Worm (Caenorhabditis elegans) whole organism, L1 larva: ENCODE results near the gene F53B3.6.
A peak's percentile ranks its signal among the peaks of the same experiment; 100 is the strongest.

Source experiments
- C34B4.2 ChIP-seq: sonication (generic microtip); optimal IDR thresholded peaks from 2 replicates; lab custom pipeline; 2017; ENCODE audit warnings: mild to moderate bottlenecking, missing genetic modification characterization, missing compliant biosample characterization
- F16B12.6 ChIP-seq: fragments of 150-350 bp; optimal IDR thresholded peaks from 2 replicates; lab custom pipeline; 2014; ENCODE audit warnings: missing biosample characterization, missing genetic modification characterization
- Y116A8C.19 ChIP-seq: sonication (generic microtip); optimal IDR thresholded peaks from 2 replicates; lab custom pipeline; 2016; ENCODE audit warnings: missing compliant biosample characterization, missing genetic modification characterization, borderline replicate concordance
- aha-1 ChIP-seq: fragments of 150-350 bp; optimal IDR thresholded peaks from 2 replicates; lab custom pipeline; 2014; ENCODE audit warnings: missing biosample characterization, missing genetic modification characterization
- aly-2 ChIP-seq: fragments of 150-350 bp; optimal IDR thresholded peaks from 2 replicates; lab custom pipeline; 2014; ENCODE audit warnings: missing biosample characterization, missing genetic modification characterization
- ama-1 ChIP-seq: fragments of 150-350 bp; optimal IDR thresholded peaks from 2 replicates; lab custom pipeline; 2014
- blmp-1 ChIP-seq: fragments of 150-350 bp; optimal IDR thresholded peaks from 2 replicates; lab custom pipeline; 2014; ENCODE audit warnings: missing biosample characterization, missing genetic modification characterization
- ceh-82 ChIP-seq, 3 experiments: fragments of 150-350 bp in 1 of 3; sonication (generic microtip) in 2 of 3; optimal IDR thresholded peaks; 2 replicates each; lab custom pipeline; 2014 to 2017; ENCODE audit warnings: missing biosample characterization in 3 of 3, missing genetic modification characterization in 3 of 3
- ceh-90 ChIP-seq: sonication (generic microtip); optimal IDR thresholded peaks from 2 replicates; lab custom pipeline; 2016; ENCODE audit warnings: missing genetic modification characterization, missing compliant biosample characterization
- ces-1 ChIP-seq: fragments of 150-350 bp; optimal IDR thresholded peaks from 2 replicates; lab custom pipeline; 2014; ENCODE audit warnings: missing biosample characterization, missing genetic modification reagents, missing genetic modification characterization
- dpl-1 ChIP-seq, 3 experiments: fragments of 150-350 bp in 2 of 3; sonication (generic microtip) in 1 of 3; optimal IDR thresholded peaks; 2 replicates each; lab custom pipeline; 2014 to 2017; ENCODE audit warnings: missing biosample characterization in 3 of 3, missing genetic modification characterization in 3 of 3, missing genetic modification reagents in 3 of 3
- dsc-1 ChIP-seq: sonication (generic microtip); optimal IDR thresholded peaks from 2 replicates; lab custom pipeline; 2016; ENCODE audit warnings: mild to moderate bottlenecking, missing genetic modification characterization, missing compliant biosample characterization
- efl-1 ChIP-seq, 4 experiments: fragments of 150-350 bp; optimal IDR thresholded peaks in 3 of 4; peaks in 1 of 4; 1 replicate in 1 of 4; 2 replicates in 3 of 4; lab custom pipeline; 2014; ENCODE audit warnings: missing biosample characterization in 2 of 4, missing genetic modification characterization in 2 of 4, missing genetic modification reagents in 2 of 4
- efl-3 ChIP-seq: fragments of 200-800 bp; sonication (Bioruptor generic); optimal IDR thresholded peaks from 2 replicates; lab custom pipeline; 2018; ENCODE audit warnings: mild to moderate bottlenecking, missing genetic modification characterization, missing compliant biosample characterization
- elt-3 ChIP-seq, 6 experiments: fragments of 150-350 bp in 1 of 6; sonication (generic microtip); optimal IDR thresholded peaks; 2 replicates each; lab custom pipeline; 2017 to 2018; ENCODE audit warnings: missing biosample characterization in 6 of 6, missing genetic modification characterization in 6 of 6, inconsistent platforms in 1 of 6
- ets-5 ChIP-seq: fragments of 200-800 bp; sonication (Bioruptor generic); IDR thresholded peaks from 2 replicates; pipeline ENCODE4 v1.3.6; 2022; ENCODE audit warnings: missing genetic modification characterization, missing compliant biosample characterization
- fkh-10 ChIP-seq: sonication (generic microtip); optimal IDR thresholded peaks from 2 replicates; lab custom pipeline; 2017; ENCODE audit warnings: missing biosample characterization, missing genetic modification reagents, missing genetic modification characterization
- fkh-8 ChIP-seq: sonication (generic microtip); optimal IDR thresholded peaks from 2 replicates; lab custom pipeline; 2016; ENCODE audit warnings: mild to moderate bottlenecking, missing genetic modification characterization, missing compliant biosample characterization
- fos-1 ChIP-seq: fragments of 150-350 bp; optimal IDR thresholded peaks from 2 replicates; lab custom pipeline; 2014; ENCODE audit warnings: missing biosample characterization, missing genetic modification characterization
- hlh-17 ChIP-seq: fragments of 200-800 bp; sonication (Bioruptor generic); optimal IDR thresholded peaks from 2 replicates; lab custom pipeline; 2018; ENCODE audit warnings: missing genetic modification characterization, mild to moderate bottlenecking, missing compliant biosample characterization, moderate library complexity, borderline replicate concordance
- isw-1 ChIP-seq: fragments of 200-800 bp; sonication (Bioruptor generic); IDR thresholded peaks from 2 replicates; pipeline ENCODE4 v1.3.6; 2022; ENCODE audit warnings: missing genetic modification characterization, missing compliant biosample characterization
- lin-13 ChIP-seq: fragments of 150-350 bp; optimal IDR thresholded peaks from 2 replicates; lab custom pipeline; 2014; ENCODE audit warnings: missing biosample characterization, missing genetic modification reagents, missing genetic modification characterization
- lin-14 ChIP-seq: fragments of 200-800 bp; sonication (Bioruptor generic); optimal IDR thresholded peaks from 2 replicates; lab custom pipeline; 2018; ENCODE audit warnings: mild to moderate bottlenecking, missing genetic modification characterization, moderate library complexity, missing compliant biosample characterization
- lin-35 ChIP-seq, 2 experiments: fragments of 150-350 bp; optimal IDR thresholded peaks; 2 replicates each; lab custom pipeline; 2014; ENCODE audit warnings: missing biosample characterization in 2 of 2, missing genetic modification characterization in 2 of 2, missing genetic modification reagents in 2 of 2
- lin-39 ChIP-seq: fragments of 150-350 bp; optimal IDR thresholded peaks from 2 replicates; lab custom pipeline; 2014; ENCODE audit warnings: missing biosample characterization, missing genetic modification reagents, missing genetic modification characterization
- lir-3 ChIP-seq: sonication (generic microtip); optimal IDR thresholded peaks from 2 replicates; lab custom pipeline; 2016; ENCODE audit warnings: mild to moderate bottlenecking, missing genetic modification characterization, moderate library complexity, missing compliant biosample characterization; ENCODE audit not compliant: poor library complexity
- lsy-2 ChIP-seq, 2 experiments: fragments of 150-350 bp; optimal IDR thresholded peaks; 2 replicates each; lab custom pipeline; 2014; ENCODE audit warnings: missing biosample characterization in 2 of 2, missing genetic modification characterization in 2 of 2
- mdl-1 ChIP-seq, 2 experiments: fragments of 150-350 bp; optimal IDR thresholded peaks; 2 replicates each; lab custom pipeline; 2014 to 2017; ENCODE audit warnings: missing biosample characterization in 2 of 2, missing genetic modification characterization in 2 of 2, inconsistent platforms in 1 of 2
- mep-1 ChIP-seq: fragments of 150-350 bp; optimal IDR thresholded peaks from 2 replicates; lab custom pipeline; 2014; ENCODE audit warnings: missing biosample characterization, missing genetic modification characterization
- nhr-11 ChIP-seq: fragments of 150-350 bp; optimal IDR thresholded peaks from 2 replicates; lab custom pipeline; 2014; ENCODE audit warnings: missing biosample characterization, missing genetic modification characterization
- nhr-19 ChIP-seq: fragments of 200-800 bp; sonication (Bioruptor generic); conservative IDR thresholded peaks from 2 replicates; pipeline ENCODE4 v1.3.6; 2022; ENCODE audit warnings: missing genetic modification characterization, missing compliant biosample characterization
- nhr-28 ChIP-seq: fragments of 150-350 bp; optimal IDR thresholded peaks from 2 replicates; lab custom pipeline; 2014; ENCODE audit warnings: missing biosample characterization, missing genetic modification characterization
- nhr-71 ChIP-seq: sonication (generic microtip); optimal IDR thresholded peaks from 2 replicates; lab custom pipeline; 2016; ENCODE audit warnings: mild to moderate bottlenecking, missing genetic modification characterization, moderate library complexity, missing compliant biosample characterization
- nhr-76 ChIP-seq: sonication (generic microtip); optimal IDR thresholded peaks from 2 replicates; lab custom pipeline; 2017; ENCODE audit warnings: missing biosample characterization, missing genetic modification characterization
- nhr-77 ChIP-seq: fragments of 150-350 bp; optimal IDR thresholded peaks from 2 replicates; lab custom pipeline; 2014; ENCODE audit warnings: missing biosample characterization, missing genetic modification characterization
- pag-3 ChIP-seq: sonication (generic microtip); optimal IDR thresholded peaks from 2 replicates; lab custom pipeline; 2017; ENCODE audit warnings: missing genetic modification characterization, mild to moderate bottlenecking, missing compliant biosample characterization, antibody characterized with exemption, borderline replicate concordance; ENCODE audit not compliant: insufficient read depth
- pax-3 ChIP-seq: fragments of 200-800 bp; sonication (Bioruptor generic); optimal IDR thresholded peaks from 2 replicates; lab custom pipeline; 2018; ENCODE audit warnings: mild to moderate bottlenecking, missing genetic modification characterization, moderate library complexity, missing compliant biosample characterization
- pqm-1 ChIP-seq: sonication (generic microtip); optimal IDR thresholded peaks from 3 replicates; lab custom pipeline; 2017; ENCODE audit warnings: missing biosample characterization, missing genetic modification characterization
- snpc-4 ChIP-seq: fragments of 150-350 bp; optimal IDR thresholded peaks from 2 replicates; lab custom pipeline; 2014; ENCODE audit warnings: missing biosample characterization, missing genetic modification characterization
- snu-23 ChIP-seq: sonication (generic microtip); optimal IDR thresholded peaks from 2 replicates; lab custom pipeline; 2016; ENCODE audit warnings: missing genetic modification characterization, missing compliant biosample characterization
- sox-4 ChIP-seq: sonication (generic microtip); optimal IDR thresholded peaks from 2 replicates; lab custom pipeline; 2016; ENCODE audit warnings: missing genetic modification characterization, missing compliant biosample characterization
- sptf-1 ChIP-seq: fragments of 150-350 bp; optimal IDR thresholded peaks from 2 replicates; lab custom pipeline; 2014; ENCODE audit warnings: missing biosample characterization, missing genetic modification characterization
- swsn-7 ChIP-seq: sonication (generic microtip); optimal IDR thresholded peaks from 2 replicates; lab custom pipeline; 2016; ENCODE audit warnings: missing genetic modification characterization, missing compliant biosample characterization
- tbx-2 ChIP-seq: sonication (generic microtip); optimal IDR thresholded peaks from 2 replicates; lab custom pipeline; 2016; ENCODE audit warnings: missing genetic modification characterization, missing compliant biosample characterization
- tlp-1 ChIP-seq: fragments of 150-350 bp; optimal IDR thresholded peaks from 2 replicates; lab custom pipeline; 2014; ENCODE audit warnings: missing biosample characterization, missing genetic modification characterization
- unc-62 ChIP-seq: fragments of 150-350 bp; optimal IDR thresholded peaks from 2 replicates; lab custom pipeline; 2014; ENCODE audit warnings: missing biosample characterization, missing genetic modification reagents, missing genetic modification characterization
- unc-86 ChIP-seq: sonication (generic microtip); optimal IDR thresholded peaks from 2 replicates; lab custom pipeline; 2016; ENCODE audit warnings: missing genetic modification characterization, missing compliant biosample characterization
- unc-98 ChIP-seq: fragments of 200-800 bp; sonication (Bioruptor generic); IDR thresholded peaks from 2 replicates; pipeline ENCODE4 v1.3.6; 2022; ENCODE audit warnings: missing genetic modification characterization, missing compliant biosample characterization
- vab-15 ChIP-seq: sonication (generic microtip); optimal IDR thresholded peaks from 2 replicates; lab custom pipeline; 2017; ENCODE audit warnings: missing genotype, mild to moderate bottlenecking, missing genetic modification characterization, missing compliant biosample characterization
- xbp-1 ChIP-seq: sonication (generic microtip); optimal IDR thresholded peaks from 2 replicates; lab custom pipeline; 2016; ENCODE audit warnings: missing genetic modification characterization, missing compliant biosample characterization
- zag-1 ChIP-seq: fragments of 150-350 bp; optimal IDR thresholded peaks from 2 replicates; lab custom pipeline; 2014; ENCODE audit warnings: missing biosample characterization, missing genetic modification characterization
- ztf-11 ChIP-seq, 2 experiments: sonication (generic microtip); optimal IDR thresholded peaks; 2 replicates each; lab custom pipeline; 2016 to 2017; ENCODE audit warnings: missing genetic modification characterization in 2 of 2, missing biosample characterization in 1 of 2, missing compliant biosample characterization in 1 of 2

The F53B3.6 gene

DNA sequence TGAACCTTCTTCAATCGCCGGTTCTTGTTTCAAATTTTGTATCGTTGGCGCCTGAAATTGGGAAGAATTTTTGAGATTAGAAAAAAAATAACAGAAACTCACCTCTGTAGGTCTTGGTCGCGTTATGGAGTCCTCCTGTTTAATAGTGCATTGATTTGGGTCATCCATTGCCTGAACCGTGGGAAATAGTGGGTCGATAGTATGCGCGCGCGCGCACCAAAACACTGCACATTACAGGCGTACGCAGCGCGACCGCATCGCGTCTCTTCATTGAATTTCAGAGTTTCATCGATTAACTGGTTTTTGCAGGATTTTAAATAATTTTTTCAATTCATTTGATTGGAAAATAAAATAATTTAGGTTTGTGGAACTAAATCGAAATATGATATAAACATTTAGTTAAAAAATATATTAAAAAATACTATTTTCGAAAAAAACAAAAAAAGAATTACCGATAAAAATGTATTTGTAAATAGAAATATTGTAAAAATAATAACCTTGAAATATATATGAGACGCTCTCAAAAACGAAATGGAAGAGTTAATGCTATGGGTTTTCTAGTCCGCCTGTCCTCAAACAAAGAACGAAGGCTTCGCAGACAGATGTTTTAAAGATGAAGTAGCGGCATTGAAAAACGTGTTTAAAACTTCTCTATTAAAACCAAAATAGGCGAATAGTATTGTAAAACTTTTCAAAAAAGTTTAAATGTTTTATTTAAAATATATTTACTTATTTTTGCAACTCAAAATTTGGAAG, 6.8 kb upstream of the F53B3.6 start, which contains the start of gene tra-4 (continued):
- no peak for TF ChIP-seq hlh-17
- no peak for TF ChIP-seq ces-1
- no peak for TF ChIP-seq zag-1 (tag; lab: Kevin White, UChicago)
- TF ChIP-seq nhr-28: no peak
- no peak for TF ChIP-seq ztf-11 (tag; optimal IDR thresholded peaks at IDR 0.05; lab: Kevin White, UChicago)
- no peak for TF ChIP-seq mdl-1 (tag; optimal IDR thresholded peaks at IDR 0.05; lab: Kevin White, UChicago)
- peak; percentile 7 for TF ChIP-seq swsn-7 (tag; lab: Kevin White, UChicago)
- TF ChIP-seq tlp-1: no peak
- TF ChIP-seq lir-3 (tag; lab: Kevin White, UChicago): peak; percentile 57
- TF ChIP-seq sptf-1 (tag; lab: Kevin White, UChicago): no peak
- TF ChIP-seq nhr-19 (GFP tag; lab: Robert Waterston, UW): no peak
- TF ChIP-seq pag-3 (tag; lab: Kevin White, UChicago): no peak
- TF ChIP-seq F16B12.6: no peak
- TF ChIP-seq efl-1 (optimal IDR thresholded peaks at IDR 0.05; lab: Kevin White, UChicago): no peak
- TF ChIP-seq efl-1 (GFP tag; optimal IDR thresholded peaks at IDR 0.05 in 1 of 2; lab: Kevin White, UChicago): no peak
- no peak for TF ChIP-seq Y116A8C.19 (tag; lab: Kevin White, UChicago)
- peak; percentile 42 for TF ChIP-seq mep-1
- TF ChIP-seq nhr-77 (tag; lab: Kevin White, UChicago): no peak
- no peak for TF ChIP-seq nhr-11
- TF ChIP-seq elt-3 (tag; optimal IDR thresholded peaks at IDR 0.05; lab: Kevin White, UChicago): no peak
- TF ChIP-seq lin-13 (GFP tag; lab: Kevin White, UChicago): no peak
- no peak for TF ChIP-seq pqm-1 (tag; lab: Kevin White, UChicago)
- TF ChIP-seq snpc-4 (tag; lab: Kevin White, UChicago): peak; percentile 14
- no peak for TF ChIP-seq vab-15 (tag; lab: Kevin White, UChicago)
- TF ChIP-seq lin-35 (GFP tag; optimal IDR thresholded peaks at IDR 0.05; lab: Kevin White, UChicago): no peak
- TF ChIP-seq dsc-1 (tag; lab: Kevin White, UChicago): peak; percentile 7
- no peak for TF ChIP-seq efl-3 (GFP tag; lab: Kevin White, UChicago)
- TF ChIP-seq ceh-82 (tag; optimal IDR thresholded peaks at IDR 0.05; lab: Kevin White, UChicago): no peak
- peak; percentile 57 for TF ChIP-seq ceh-90
- peak; percentile 51 for TF ChIP-seq nhr-71 (tag; lab: Kevin White, UChicago)
- TF ChIP-seq ets-5 (GFP tag; lab: Robert Waterston, UW): 0 out of 2 replicates have a peak, but pooled peaks have one; percentile 56
- no peak for TF ChIP-seq fos-1 (tag; lab: Kevin White, UChicago)
- no peak for TF ChIP-seq nhr-76
- TF ChIP-seq lin-14 (GFP tag; lab: Kevin White, UChicago): peak; percentile 67
- no peak for TF ChIP-seq unc-62 (GFP tag; lab: Kevin White, UChicago)
- no peak for TF ChIP-seq aly-2
- peak; percentile 29 for TF ChIP-seq lsy-2 (tag; optimal IDR thresholded peaks at IDR 0.05; lab: Kevin White, UChicago)
- TF ChIP-seq xbp-1 (tag; lab: Kevin White, UChicago): no peak
- no peak for TF ChIP-seq sox-4 (tag; lab: Kevin White, UChicago)
- TF ChIP-seq isw-1 (GFP tag; lab: Robert Waterston, UW): no peak
- no peak for TF ChIP-seq fkh-10 (GFP tag; lab: Kevin White, UChicago)
- TF ChIP-seq ama-1: no peak
- TF ChIP-seq lin-39 (tag; lab: Kevin White, UChicago): no peak
- TF ChIP-seq snu-23 (GFP tag; lab: Kevin White, UChicago): peak; percentile 46
- no peak for TF ChIP-seq unc-86
- TF ChIP-seq pax-3 (tag; lab: Kevin White, UChicago): no peak
- TF ChIP-seq dpl-1 (GFP tag; optimal IDR thresholded peaks at IDR 0.05; lab: Kevin White, UChicago): peak in 1 of 3 experiments; percentile 21
- no peak for TF ChIP-seq unc-98 (GFP tag; lab: Robert Waterston, UW)
- TF ChIP-seq tbx-2 (tag; lab: Kevin White, UChicago): peak; percentile 33
- no peak for TF ChIP-seq C34B4.2 (tag; lab: Kevin White, UChicago)
- TF ChIP-seq fkh-8 (tag; lab: Kevin White, UChicago): no peak
- peak; percentile 32 for TF ChIP-seq blmp-1 (tag; lab: Kevin White, UChicago)
- no peak for TF ChIP-seq aha-1 (tag; lab: Kevin White, UChicago)
